Comparison of ENCODE assay signal across 2 worm cellular contexts in genomic region chrII:10248355-10249041, ce11.
A peak's percentile ranks its signal among the peaks of the same experiment; 100 is the strongest.
TF ChIP-seq lines count a peak whose summit lies in the region.

TSS of gene atad-3 (plus strand) at chrII:10248991.

TF ChIP-seq in whole organism, L1 larva, 84 proteins besides CTCF, POLR2A, EP300 and RAD21 (continued from another document):
- TF ChIP-seq ama-1 (optimal IDR thresholded peaks at IDR 0.05; lab: Kevin White, UChicago) (no peak), alr-1 (tag; optimal IDR thresholded peaks at IDR 0.05; lab: Kevin White, UChicago; ENCODE audit: borderline replicate concordance) (no peak), nhr-90 (tag; optimal IDR thresholded peaks at IDR 0.05; lab: Kevin White, UChicago; ENCODE audit: poor library complexity) (peak; percentile 93), ztf-11 (tag; optimal IDR thresholded peaks at IDR 0.05; lab: Kevin White, UChicago) (peak in 1 of 2 experiments; percentile 91), unc-98 (GFP tag; IDR thresholded peaks at IDR 0.05; lab: Robert Waterston, UW) (peak; percentile 97), pqm-1 (tag; optimal IDR thresholded peaks at IDR 0.05; lab: Kevin White, UChicago) (no peak), efl-3 (GFP tag; optimal IDR thresholded peaks at IDR 0.05; lab: Kevin White, UChicago) (no peak), nhr-28 (tag; optimal IDR thresholded peaks at IDR 0.05; lab: Kevin White, UChicago) (no peak), C04F5.9 (tag; optimal IDR thresholded peaks at IDR 0.05; lab: Kevin White, UChicago) (peak; percentile 83), ceh-88 (GFP tag; IDR thresholded peaks at IDR 0.05; lab: Robert Waterston, UW) (peak; percentile 83), Y116A8C.19 (tag; optimal IDR thresholded peaks at IDR 0.05; lab: Kevin White, UChicago; ENCODE audit: borderline replicate concordance) (no peak), sox-4 (tag; optimal IDR thresholded peaks at IDR 0.05; lab: Kevin White, UChicago) (peak; percentile 66), unc-86 (tag; optimal IDR thresholded peaks at IDR 0.05; lab: Kevin White, UChicago) (peak; percentile 90), nhr-76 (tag; optimal IDR thresholded peaks at IDR 0.05; lab: Kevin White, UChicago) (no peak), swsn-7 (tag; optimal IDR thresholded peaks at IDR 0.05; lab: Kevin White, UChicago) (peak; percentile 88), C34B4.2 (tag; optimal IDR thresholded peaks at IDR 0.05; lab: Kevin White, UChicago) (no peak), aha-1 (tag; optimal IDR thresholded peaks at IDR 0.05; lab: Kevin White, UChicago) (peak; percentile 57), ets-5 (GFP tag; IDR thresholded peaks at IDR 0.05; lab: Robert Waterston, UW) (no peak), snpc-4 (tag; optimal IDR thresholded peaks at IDR 0.05; lab: Kevin White, UChicago) (peak; percentile 67), pax-3 (tag; optimal IDR thresholded peaks at IDR 0.05; lab: Kevin White, UChicago) (peak; percentile 83), nhr-19 (GFP tag; conservative IDR thresholded peaks at IDR 0.05; lab: Robert Waterston, UW) (peak; percentile 95), ceh-8 (GFP tag; optimal IDR thresholded peaks at IDR 0.05; lab: Kevin White, UChicago) (peak; percentile 64), zag-1 (tag; optimal IDR thresholded peaks at IDR 0.05; lab: Kevin White, UChicago) (no peak), mab-9 (GFP tag; IDR thresholded peaks at IDR 0.05; lab: Robert Waterston, UW) (peak; percentile 95)

TF ChIP-seq in whole organism, young adult, 124 proteins besides CTCF, POLR2A, EP300 and RAD21 (continued from another document):
- TF ChIP-seq lin-35 (GFP tag; optimal IDR thresholded peaks at IDR 0.05; lab: Kevin White, UChicago) (peak in 2 of 3 experiments; percentile 58 to 83), dox-1 (GFP tag; IDR thresholded peaks at IDR 0.05; lab: Robert Waterston, UW) (peak; percentile 98), lag-1 (GFP tag; IDR thresholded peaks at IDR 0.05; lab: Robert Waterston, UW) (0 out of 2 replicates have a peak, but pooled peaks have one; percentile 68), snpc-3.4 (tag; optimal IDR thresholded peaks at IDR 0.05; lab: Kevin White, UChicago) (no peak), F33H1.4 (GFP tag; IDR thresholded peaks at IDR 0.05; lab: Robert Waterston, UW) (peak; percentile 80), tbx-9 (tag; optimal IDR thresholded peaks at IDR 0.05; lab: Kevin White, UChicago; ENCODE audit: borderline replicate concordance) (no peak), mel-28 (tag; optimal IDR thresholded peaks at IDR 0.05; lab: Kevin White, UChicago; ENCODE audit: borderline replicate concordance) (no peak), ceh-100 (GFP tag; IDR thresholded peaks at IDR 0.05; lab: Robert Waterston, UW) (peak; percentile 100), ceh-58 (GFP tag; IDR thresholded peaks at IDR 0.05; lab: Robert Waterston, UW) (no peak), hlh-26 (GFP tag; conservative IDR thresholded peaks at IDR 0.05; lab: Robert Waterston, UW) (no peak), C17E4.6 (GFP tag; IDR thresholded peaks at IDR 0.05; lab: Robert Waterston, UW) (peak; percentile 90), F52B5.7 (tag; optimal IDR thresholded peaks at IDR 0.05; lab: Kevin White, UChicago) (no peak), xnd-1 (tag; optimal IDR thresholded peaks at IDR 0.05; lab: Kevin White, UChicago) (no peak)
